Fruit fly (Drosophila melanogaster) whole organism, embryonic: ENCODE results near the gene CG15742.
A peak's percentile ranks its signal among the peaks of the same experiment; 100 is the strongest.

Source experiments
- CG10565 ChIP-seq: fragments of 200-800 bp; sonication (Bioruptor generic); optimal IDR thresholded peaks from 3 replicates; lab custom pipeline; 2016; ENCODE audit warnings: missing biosample characterization, mild to moderate bottlenecking, missing genetic modification characterization
- CG11398 ChIP-seq: fragments of 200-800 bp; sonication (Bioruptor generic); optimal IDR thresholded peaks from 2 replicates; lab custom pipeline; 2016; ENCODE audit warnings: missing biosample characterization, missing genetic modification characterization
- CG11723 ChIP-seq: fragments of 200-800 bp; sonication (Bioruptor generic); optimal IDR thresholded peaks from 2 replicates; lab custom pipeline; 2017; ENCODE audit warnings: missing biosample characterization, mild to moderate bottlenecking, missing genetic modification characterization
- CG14965 ChIP-seq: fragments of 200-800 bp; sonication (Bioruptor generic); optimal IDR thresholded peaks from 2 replicates; lab custom pipeline; 2016; ENCODE audit warnings: missing biosample characterization, missing genetic modification characterization, borderline replicate concordance
- CG1647 ChIP-seq: fragments of 200-800 bp; sonication (Bioruptor generic); optimal IDR thresholded peaks from 3 replicates; lab custom pipeline; 2016; ENCODE audit warnings: missing biosample characterization, missing genetic modification characterization
- CG17186 ChIP-seq: fragments of 200-800 bp; sonication (Bioruptor generic); optimal IDR thresholded peaks from 3 replicates; lab custom pipeline; 2017; ENCODE audit warnings: missing biosample characterization, missing genetic modification reagents, missing genetic modification characterization
- CG18764 ChIP-seq: fragments of 200-800 bp; sonication (Bioruptor generic); optimal IDR thresholded peaks from 3 replicates; lab custom pipeline; 2016; ENCODE audit warnings: missing biosample characterization, missing genetic modification characterization
- CG2120 ChIP-seq: fragments of 200-800 bp; sonication (Bioruptor generic); optimal IDR thresholded peaks from 3 replicates; lab custom pipeline; 2016; ENCODE audit warnings: missing biosample characterization, missing genetic modification characterization
- CG2202 ChIP-seq: fragments of 200-800 bp; sonication (Bioruptor generic); optimal IDR thresholded peaks from 2 replicates; lab custom pipeline; 2018; ENCODE audit warnings: missing biosample characterization, mild to moderate bottlenecking, missing genetic modification characterization
- CG30403 ChIP-seq: fragments of 200-800 bp; sonication (Bioruptor generic); optimal IDR thresholded peaks from 3 replicates; lab custom pipeline; 2016; ENCODE audit warnings: missing biosample characterization, missing genetic modification characterization
- CG31388 ChIP-seq: fragments of 200-800 bp; sonication (Bioruptor generic); optimal IDR thresholded peaks from 2 replicates; lab custom pipeline; 2016; ENCODE audit warnings: missing biosample characterization, missing genetic modification characterization
- CG32772 ChIP-seq: fragments of 200-800 bp; sonication (Bioruptor generic); IDR thresholded peaks from 2 replicates; pipeline ENCODE4 v1.3.6; 2022; ENCODE audit warnings: missing biosample characterization, missing genetic modification characterization
- CG3407 ChIP-seq: fragments of 200-800 bp; sonication (Bioruptor generic); optimal IDR thresholded peaks from 2 replicates; lab custom pipeline; 2018; ENCODE audit warnings: missing biosample characterization, mild to moderate bottlenecking, missing genetic modification characterization
- CG34224 ChIP-seq: fragments of 200-800 bp; sonication (Bioruptor generic); IDR thresholded peaks from 3 replicates; pipeline ENCODE4 v1.3.6; 2022; ENCODE audit warnings: missing biosample characterization, missing genetic modification characterization; ENCODE audit not compliant: partially characterized antibody
- CG43689 ChIP-seq: fragments of 200-800 bp; sonication (Bioruptor generic); IDR thresholded peaks from 2 replicates; pipeline ENCODE4 v1.3.6; 2022; ENCODE audit warnings: missing biosample characterization, missing genetic modification characterization
- CG4854 ChIP-seq: fragments of 200-800 bp; sonication (Bioruptor generic); optimal IDR thresholded peaks from 2 replicates; lab custom pipeline; 2016; ENCODE audit warnings: missing biosample characterization, missing genetic modification characterization, inconsistent platforms
- CG5245 ChIP-seq: fragments of 200-800 bp; sonication (Bioruptor generic); optimal IDR thresholded peaks from 3 replicates; lab custom pipeline; 2016; ENCODE audit warnings: missing biosample characterization, missing genetic modification characterization
- CG7357 ChIP-seq: fragments of 200-800 bp; sonication (Bioruptor generic); IDR thresholded peaks from 3 replicates; pipeline ENCODE4 v1.3.6; 2022; ENCODE audit warnings: missing biosample characterization, missing genetic modification characterization
- CG8089 ChIP-seq: fragments of 200-800 bp; sonication (Bioruptor generic); optimal IDR thresholded peaks from 3 replicates; lab custom pipeline; 2016; ENCODE audit warnings: missing biosample characterization, missing genetic modification characterization
- CG8281 ChIP-seq: fragments of 200-800 bp; sonication (Bioruptor generic); optimal IDR thresholded peaks from 2 replicates; lab custom pipeline; 2018; ENCODE audit warnings: missing biosample characterization, mild to moderate bottlenecking, missing genetic modification characterization, moderate library complexity
- CG8359 ChIP-seq: fragments of 200-800 bp; sonication (Bioruptor generic); optimal IDR thresholded peaks from 2 replicates; lab custom pipeline; 2017; ENCODE audit warnings: missing biosample characterization, mild to moderate bottlenecking, missing genetic modification characterization, borderline replicate concordance
- CG8944 ChIP-seq: fragments of 200-800 bp; sonication (Bioruptor generic); optimal IDR thresholded peaks from 3 replicates; lab custom pipeline; 2016; ENCODE audit warnings: missing biosample characterization, missing genetic modification characterization
- CTCF ChIP-seq: fragments of 200-800 bp; sonication (Bioruptor generic); optimal IDR thresholded peaks from 2 replicates; lab custom pipeline; 2017; ENCODE audit warnings: missing biosample characterization, mild to moderate bottlenecking, missing genetic modification characterization, moderate library complexity
- Chrac-16 ChIP-seq: fragments of 200-800 bp; sonication (Bioruptor generic); optimal IDR thresholded peaks from 3 replicates; lab custom pipeline; 2016; ENCODE audit warnings: missing biosample characterization, missing genetic modification characterization
- Dip2 ChIP-seq: fragments of 200-800 bp; sonication (Bioruptor generic); IDR thresholded peaks from 2 replicates; pipeline ENCODE4 v1.3.6; 2022; ENCODE audit warnings: missing biosample characterization, missing genetic modification characterization
- Eip74EF ChIP-seq, 2 experiments: fragments of 200-800 bp in 1 of 2; fragments of >200 bp in 1 of 2; sonication (Bioruptor generic) in 1 of 2; optimal IDR thresholded peaks; 2 replicates each; lab custom pipeline; 2017 to 2019; ENCODE audit warnings: missing biosample characterization in 2 of 2, missing genetic modification characterization in 2 of 2, mild to moderate bottlenecking in 1 of 2, moderate library complexity in 1 of 2
- Gug ChIP-seq: fragments of 200-800 bp; sonication (Bioruptor generic); IDR thresholded peaks from 4 replicates; pipeline ENCODE4 v1.3.6; 2022; ENCODE audit warnings: missing biosample characterization, missing genetic modification characterization
- Hr39 ChIP-seq: fragments of >200 bp; optimal IDR thresholded peaks from 2 replicates; lab custom pipeline; 2017
- MBD-R2 ChIP-seq: fragments of 200-800 bp; sonication (Bioruptor generic); IDR thresholded peaks from 2 replicates; pipeline ENCODE4 v1.3.6; 2022; ENCODE audit warnings: missing biosample characterization, missing genetic modification characterization
- Oli ChIP-seq: fragments of 200-800 bp; sonication (Bioruptor generic); optimal IDR thresholded peaks from 2 replicates; lab custom pipeline; 2018; ENCODE audit warnings: missing biosample characterization, mild to moderate bottlenecking, missing genetic modification characterization, moderate library complexity
- Opbp ChIP-seq: fragments of 200-800 bp; sonication (Bioruptor generic); IDR thresholded peaks from 3 replicates; pipeline ENCODE4 v1.3.6; 2022; ENCODE audit warnings: missing biosample characterization, missing genetic modification characterization; ENCODE audit not compliant: partially characterized antibody
- Rfx ChIP-seq: fragments of 200-800 bp; sonication (Bioruptor generic); IDR thresholded peaks from 2 replicates; pipeline ENCODE4 v1.3.6; 2022; ENCODE audit warnings: missing biosample characterization, missing genetic modification characterization
- Six4 ChIP-seq: fragments of 200-800 bp; sonication (Bioruptor generic); optimal IDR thresholded peaks from 2 replicates; lab custom pipeline; 2016; ENCODE audit warnings: missing biosample characterization, missing genetic modification characterization
- Sry-δ ChIP-seq: fragments of 200-800 bp; sonication (Bioruptor generic); optimal IDR thresholded peaks from 2 replicates; lab custom pipeline; 2016; ENCODE audit warnings: missing biosample characterization, missing genetic modification characterization
- Ssrp ChIP-seq: fragments of 200-800 bp; sonication (Bioruptor generic); optimal IDR thresholded peaks from 2 replicates; lab custom pipeline; 2018; ENCODE audit warnings: missing biosample characterization, mild to moderate bottlenecking, missing genetic modification characterization, moderate library complexity
- ap ChIP-seq: fragments of 200-800 bp; sonication (Bioruptor generic); IDR thresholded peaks from 2 replicates; pipeline ENCODE4 v1.3.6; 2022; ENCODE audit warnings: missing biosample characterization, missing genetic modification characterization
- bsh ChIP-seq, 2 experiments: fragments of 200-800 bp; sonication (Bioruptor generic); optimal IDR thresholded peaks; 2 replicates each; lab custom pipeline; 2017 to 2018; ENCODE audit warnings: mild to moderate bottlenecking in 2 of 2, missing biosample characterization in 2 of 2, missing genetic modification characterization in 2 of 2, moderate library complexity in 1 of 2
- cato ChIP-seq: fragments of 200-800 bp; sonication (Bioruptor generic); optimal IDR thresholded peaks from 2 replicates; lab custom pipeline; 2016; ENCODE audit warnings: missing biosample characterization, missing genetic modification characterization, borderline replicate concordance
- dimm ChIP-seq: fragments of 200-800 bp; sonication (Bioruptor generic); IDR thresholded peaks from 2 replicates; pipeline ENCODE4 v1.3.6; 2022; ENCODE audit warnings: missing biosample characterization, missing genetic modification characterization
- grn ChIP-seq: fragments of 200-800 bp; sonication (Bioruptor generic); optimal IDR thresholded peaks from 3 replicates; lab custom pipeline; 2017; ENCODE audit warnings: missing biosample characterization, missing genetic modification characterization
- gsb-n ChIP-seq: fragments of 200-800 bp; sonication (Bioruptor generic); optimal IDR thresholded peaks from 3 replicates; lab custom pipeline; 2018; ENCODE audit warnings: missing biosample characterization, mild to moderate bottlenecking, missing genetic modification characterization
- kah ChIP-seq: fragments of 200-800 bp; sonication (Bioruptor generic); optimal IDR thresholded peaks from 2 replicates; lab custom pipeline; 2018; ENCODE audit warnings: missing biosample characterization, mild to moderate bottlenecking, missing genetic modification characterization
- kay ChIP-seq: fragments of 200-800 bp; sonication (Bioruptor generic); optimal IDR thresholded peaks from 2 replicates; lab custom pipeline; 2016; ENCODE audit warnings: missing biosample characterization, missing genetic modification characterization
- lmd ChIP-seq: fragments of 200-800 bp; sonication (Bioruptor generic); IDR thresholded peaks from 2 replicates; pipeline ENCODE4 v1.3.6; 2022; ENCODE audit warnings: missing biosample characterization, missing genetic modification characterization
- org-1 ChIP-seq: fragments of 200-800 bp; sonication (Bioruptor generic); optimal IDR thresholded peaks from 2 replicates; lab custom pipeline; 2017; ENCODE audit warnings: missing biosample characterization, missing genetic modification characterization
- pb ChIP-seq: fragments of 200-800 bp; sonication (Bioruptor generic); optimal IDR thresholded peaks from 3 replicates; lab custom pipeline; 2016; ENCODE audit warnings: missing biosample characterization, missing genetic modification characterization
- pho ChIP-seq: fragments of 200-800 bp; sonication (Bioruptor generic); optimal IDR thresholded peaks from 2 replicates; lab custom pipeline; 2016; ENCODE audit warnings: missing biosample characterization, missing genetic modification characterization
- ranshi ChIP-seq: fragments of 200-800 bp; sonication (Bioruptor generic); IDR thresholded peaks from 2 replicates; pipeline ENCODE4 v1.3.6; 2022; ENCODE audit warnings: missing biosample characterization, missing genetic modification characterization
- sisA ChIP-seq: fragments of 200-800 bp; sonication (Bioruptor generic); IDR thresholded peaks from 2 replicates; pipeline ENCODE4 v1.3.6; 2022; ENCODE audit warnings: missing biosample characterization, missing genetic modification characterization
- slbo ChIP-seq: fragments of 200-800 bp; sonication (Bioruptor generic); IDR thresholded peaks from 2 replicates; pipeline ENCODE4 v1.3.6; 2022; ENCODE audit warnings: missing biosample characterization, missing genetic modification characterization
- tll ChIP-seq, 2 experiments: fragments of 200-800 bp in 1 of 2; fragments of >200 bp in 1 of 2; sonication (Bioruptor generic) in 1 of 2; optimal IDR thresholded peaks; 2 replicates each; lab custom pipeline; 2017 to 2019; ENCODE audit warnings: missing biosample characterization in 2 of 2, missing genetic modification characterization in 2 of 2, mild to moderate bottlenecking in 1 of 2, moderate library complexity in 1 of 2
- wek ChIP-seq: fragments of 200-800 bp; sonication (Bioruptor generic); optimal IDR thresholded peaks from 3 replicates; lab custom pipeline; 2018; ENCODE audit warnings: missing biosample characterization, mild to moderate bottlenecking, missing genetic modification characterization, moderate library complexity

The CG15742 gene

dm6 chrX:13276713-13277112 is 18.4 kb upstream of the CG15742 start (continued):
- TF ChIP-seq CG32772 (peak; percentile 43; the same call in 1 of the 2 replicates), CG31388 (no peak), CG17186 (GFP tag; lab: Kevin White, UChicago) (no peak), Chrac-16 (GFP tag; lab: Kevin White, UChicago) (peak; percentile 32), CG2120 (GFP tag; lab: Kevin White, UChicago) (peak; percentile 73), bsh (GFP tag; optimal IDR thresholded peaks at IDR 0.05; lab: Kevin White, UChicago) (peak in 1 of 2 experiments; percentile 67), Opbp (no peak), CG43689 (GFP tag; lab: Robert Waterston, UW) (no peak), CG8089 (GFP tag; lab: Kevin White, UChicago) (peak; percentile 12), CG2202 (tag; lab: Kevin White, UChicago) (no peak), gsb-n (tag; lab: Kevin White, UChicago) (peak; percentile 29), Eip74EF (GFP tag; optimal IDR thresholded peaks at IDR 0.05; lab: Kevin White, UChicago) (peak in 1 of 2 experiments; percentile 56), org-1 (GFP tag; lab: Kevin White, UChicago) (peak; percentile 65), CG8359 (GFP tag; lab: Kevin White, UChicago) (no peak), Sry-δ (no peak), cato (GFP tag; lab: Kevin White, UChicago) (peak; percentile 3), tll (GFP tag; optimal IDR thresholded peaks at IDR 0.05; lab: Kevin White, UChicago) (no peak), ap (GFP tag; lab: Robert Waterston, UW) (no peak), CTCF (GFP tag; lab: Kevin White, UChicago) (no peak), Dip2 (GFP tag; lab: Robert Waterston, UW) (no peak), CG7357 (GFP tag; lab: Robert Waterston, UW) (peak; percentile 58), sisA (GFP tag; lab: Robert Waterston, UW) (peak; percentile 52), CG8281 (peak; percentile 24), lmd (peak; percentile 84), CG10565 (GFP tag; lab: Kevin White, UChicago) (no peak), pb (GFP tag; lab: Kevin White, UChicago) (no peak), Oli (peak; percentile 79), CG1647 (GFP tag; lab: Kevin White, UChicago) (no peak), Hr39 (lab: Kevin White, UChicago) (no peak), slbo (GFP tag; lab: Robert Waterston, UW) (peak; percentile 89), CG30403 (peak; percentile 69), kah (GFP tag; lab: Kevin White, UChicago) (peak; percentile 46), CG8944 (no peak), CG5245 (no peak), pho (peak; percentile 5), Six4 (peak; percentile 65), CG3407 (no peak), CG34224 (GFP tag; lab: Robert Waterston, UW) (no peak), Rfx (GFP tag; lab: Robert Waterston, UW) (peak; percentile 89), CG11723 (GFP tag; lab: Kevin White, UChicago) (no peak), wek (GFP tag; lab: Kevin White, UChicago) (no peak), grn (GFP tag; lab: Kevin White, UChicago) (no peak), MBD-R2 (GFP tag; lab: Robert Waterston, UW) (peak; percentile 49; the same call in 1 of the 2 replicates), kay (no peak), CG4854 (no peak), Ssrp (peak; percentile 64), Gug (GFP tag; lab: Robert Waterston, UW) (no peak), ranshi (GFP tag; lab: Robert Waterston, UW) (peak; percentile 77), CG18764 (GFP tag; lab: Kevin White, UChicago) (peak; percentile 47), CG14965 (GFP tag; lab: Kevin White, UChicago) (no peak), dimm (GFP tag; lab: Robert Waterston, UW) (peak; percentile 40; the same call in 1 of the 2 replicates), CG11398 (no peak)
